Fruit fly (Drosophila melanogaster): ENCODE measurements around the gene CG43321.
A peak's percentile ranks its signal among the peaks of the same experiment; 100 is the strongest.

The CG43321 gene

DNA sequence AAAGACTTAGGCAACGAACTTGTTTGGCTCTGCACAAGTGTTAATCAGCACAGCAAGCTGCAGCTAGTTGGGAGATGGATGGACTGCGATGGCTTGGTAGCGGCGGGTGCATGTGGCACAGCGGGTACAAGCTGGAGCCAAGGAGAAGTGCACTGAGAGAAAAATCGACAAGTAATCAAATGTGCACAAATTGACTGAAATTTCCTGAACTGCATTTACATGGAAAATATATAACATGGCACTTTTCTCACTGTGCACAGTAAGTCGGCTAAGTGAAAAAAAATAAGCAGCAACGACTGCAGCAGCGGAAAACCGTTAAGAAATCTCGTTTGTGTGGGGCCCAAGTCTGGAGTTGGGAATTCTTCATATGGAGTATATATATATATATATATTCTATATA lies 21.0 kb upstream of the CG43321 start (continued):
- TF ChIP-seq CG4318 (GFP tag; optimal IDR thresholded peaks at IDR 0.05) (peak; percentile 44), CG11902 (GFP tag; optimal IDR thresholded peaks at IDR 0.05) (peak; percentile 48), CG16779 (tag; optimal IDR thresholded peaks at IDR 0.05) (peak; percentile 44), achi (GFP tag; optimal IDR thresholded peaks at IDR 0.05) (peak; percentile 59), CG10669 (GFP tag; optimal IDR thresholded peaks at IDR 0.05) (peak; percentile 64), Hr39 (GFP tag; optimal IDR thresholded peaks at IDR 0.05) (peak; percentile 20), esn (GFP tag; optimal IDR thresholded peaks at IDR 0.05) (no peak), Lpt (GFP tag; optimal IDR thresholded peaks at IDR 0.05) (peak; percentile 63), CG11762 (GFP tag; optimal IDR thresholded peaks at IDR 0.05; ENCODE audit: insufficient read depth) (peak; percentile 46), CG10631 (GFP tag; optimal IDR thresholded peaks at IDR 0.05) (peak; percentile 35), fd59A (GFP tag; optimal IDR thresholded peaks at IDR 0.05) (peak; percentile 54), fkh (GFP tag; optimal IDR thresholded peaks at IDR 0.05) (no peak), eg (GFP tag; IDR thresholded peaks at IDR 0.05) (peak; percentile 83), lz (GFP tag; optimal IDR thresholded peaks at IDR 0.05) (no peak), CG7368 (GFP tag; optimal IDR thresholded peaks at IDR 0.05) (peak; percentile 50), Gug (GFP tag; IDR thresholded peaks at IDR 0.05) (peak; percentile 63), CG34406 (GFP tag; optimal IDR thresholded peaks at IDR 0.05) (peak; percentile 36), Hr38 (GFP tag; optimal IDR thresholded peaks at IDR 0.05) (no peak), Ets96B (tag; optimal IDR thresholded peaks at IDR 0.05) (peak; percentile 76), CG1621 (tag; optimal IDR thresholded peaks at IDR 0.05) (peak; percentile 66), CG31627 (GFP tag; optimal IDR thresholded peaks at IDR 0.05) (peak; percentile 11), dac (GFP tag; optimal IDR thresholded peaks at IDR 0.05) (peak; percentile 39), Eip75B (GFP tag; optimal IDR thresholded peaks at IDR 0.05) (peak; percentile 82), CG6808 (GFP tag; optimal IDR thresholded peaks at IDR 0.05) (peak; percentile 65), acj6 (GFP tag; optimal IDR thresholded peaks at IDR 0.05) (peak; percentile 62), Eip93F (GFP tag; optimal IDR thresholded peaks at IDR 0.05) (no peak)

DNA sequence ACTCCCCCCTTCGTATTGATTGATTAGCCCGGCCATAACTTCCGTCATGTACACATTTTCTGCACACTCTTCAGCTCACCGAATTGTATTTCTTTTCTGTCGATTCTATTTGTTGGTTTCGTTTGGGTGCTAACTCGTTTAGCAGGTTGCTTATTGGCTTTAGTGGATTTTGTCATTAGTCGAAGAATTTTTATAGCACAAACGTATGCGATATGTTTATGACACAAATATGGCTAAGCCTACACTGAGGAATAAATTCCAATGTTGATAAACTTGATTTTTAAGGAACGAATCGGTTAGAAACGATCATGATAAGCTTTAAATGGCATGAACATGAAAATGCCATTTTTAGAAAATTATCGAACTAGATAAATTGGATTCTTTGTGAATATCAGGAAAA lies 13.3 kb upstream of the CG43321 start:
- TF ChIP-seq svp (GFP tag) = no peak
- no peak for TF ChIP-seq acj6 (GFP tag; optimal IDR thresholded peaks at IDR 0.05)
- no peak for TF ChIP-seq CG15336 (GFP tag; IDR thresholded peaks at IDR 0.05)
- no peak for TF ChIP-seq Sox102F (GFP tag; optimal IDR thresholded peaks at IDR 0.05)
- 0 out of 3 replicates have a peak, but pooled peaks have one; percentile 6 for TF ChIP-seq eg (GFP tag; IDR thresholded peaks at IDR 0.05)
- TF ChIP-seq Sox15 (GFP tag; optimal IDR thresholded peaks at IDR 0.05) = no peak

DNA sequence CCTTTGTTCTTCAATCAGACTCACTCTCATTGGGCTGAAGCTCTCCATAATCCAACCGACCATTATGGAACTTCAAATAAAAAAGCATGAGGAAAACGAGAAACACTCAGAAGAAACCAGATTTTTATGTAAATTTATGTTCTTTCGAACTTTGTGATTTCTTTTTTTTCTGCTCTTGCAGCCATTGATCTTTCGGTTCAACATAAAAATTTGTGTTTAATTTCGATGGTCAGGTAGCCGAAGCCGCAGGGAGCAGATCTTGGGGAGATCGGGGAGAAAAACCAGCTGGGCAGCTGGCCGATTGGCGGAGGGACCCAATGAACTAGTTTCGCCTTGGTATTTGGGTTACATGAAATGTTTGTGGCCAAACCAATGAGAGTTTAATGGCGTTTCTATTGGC lies 7.8 kb upstream of the CG43321 start:
- TF ChIP-seq svp (GFP tag) (peak; percentile 49), Blimp-1 (GFP tag; optimal IDR thresholded peaks at IDR 0.05) (peak; percentile 27), Eip78C (GFP tag) (peak; percentile 7), OdsH (GFP tag; optimal IDR thresholded peaks at IDR 0.05) (no peak)

DNA sequence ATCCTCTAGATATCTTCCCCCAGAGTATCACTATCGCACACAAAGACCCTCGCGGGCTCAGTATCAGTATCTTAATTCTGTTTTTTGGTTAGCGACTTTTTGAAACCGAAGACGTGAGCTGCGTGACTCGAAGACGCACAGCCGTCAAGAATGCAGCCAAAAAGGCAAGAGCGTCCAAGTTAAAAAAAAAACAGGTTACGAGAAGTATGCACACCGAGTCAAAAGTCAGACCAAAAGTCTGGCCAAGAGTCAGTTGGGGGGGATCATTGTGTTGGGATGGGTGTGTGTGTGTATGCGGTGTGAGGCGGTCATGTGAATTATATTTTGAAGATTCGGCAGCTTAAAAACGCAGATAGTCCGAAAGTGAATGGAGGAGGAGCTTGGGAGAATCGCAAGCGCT lies 6.6 kb upstream of the CG43321 start:
- TF ChIP-seq Hr39 (GFP tag; optimal IDR thresholded peaks at IDR 0.05) (no peak), Eip78C (GFP tag) (peak; percentile 21), CG8119 (GFP tag; IDR thresholded peaks at IDR 0.05) (no peak)

DNA sequence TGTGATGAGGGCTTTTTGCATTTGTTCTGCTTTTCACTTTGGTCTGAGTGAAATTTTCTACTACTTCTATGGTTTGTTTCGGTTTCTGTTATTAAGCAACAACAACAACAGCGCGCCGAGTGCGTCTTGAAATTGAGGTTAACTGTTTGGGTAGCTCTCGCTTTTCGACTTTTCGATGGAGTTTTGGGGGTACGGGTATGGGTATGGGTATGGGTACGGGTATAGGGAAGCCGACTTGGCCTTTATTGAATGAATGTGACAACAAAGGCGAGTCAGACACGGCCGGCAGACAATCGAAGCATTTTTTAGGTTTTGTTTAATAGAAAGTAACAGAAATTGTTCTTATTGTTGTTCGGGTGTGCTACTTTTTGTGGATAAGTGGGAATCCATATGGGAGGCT lies 4.5 kb upstream of the CG43321 start:
- no peak for TF ChIP-seq achi (GFP tag; optimal IDR thresholded peaks at IDR 0.05)
- no peak for TF ChIP-seq Smox (GFP tag; optimal IDR thresholded peaks at IDR 0.05)
- no peak for TF ChIP-seq Eip75B (GFP tag; optimal IDR thresholded peaks at IDR 0.05)
- no peak for TF ChIP-seq Hr39 (GFP tag; optimal IDR thresholded peaks at IDR 0.05)
- no peak for TF ChIP-seq CG15336 (GFP tag; IDR thresholded peaks at IDR 0.05)
- TF ChIP-seq CG3032 (tag; optimal IDR thresholded peaks at IDR 0.05) = no peak
- no peak for TF ChIP-seq pdm3 (GFP tag; optimal IDR thresholded peaks at IDR 0.05)
- TF ChIP-seq CG11762 (GFP tag; optimal IDR thresholded peaks at IDR 0.05; ENCODE audit: insufficient read depth) = no peak
- TF ChIP-seq CG8119 (GFP tag; IDR thresholded peaks at IDR 0.05) = no peak
- no peak for TF ChIP-seq CG6808 (GFP tag; optimal IDR thresholded peaks at IDR 0.05)
- TF ChIP-seq CG8632 (GFP tag; optimal IDR thresholded peaks at IDR 0.05) = no peak
- no peak for TF ChIP-seq vri (GFP tag; optimal IDR thresholded peaks at IDR 0.05)
